Fruit fly (Drosophila melanogaster) whole organism, pupa: ENCODE measurements around the gene CG1387.
A peak's percentile ranks its signal among the peaks of the same experiment; 100 is the strongest.

Experiments
- CG10348 ChIP-seq: fragments of 200-800 bp; sonication (Bioruptor generic); IDR thresholded peaks from 2 replicates; pipeline ENCODE4 v1.3.6; 2022; ENCODE audit warnings: missing biosample characterization, missing genetic modification characterization
- CG12605 ChIP-seq: fragments of 200-800 bp; sonication (Bioruptor generic); IDR thresholded peaks from 2 replicates; pipeline ENCODE4 v1.3.6; 2022; ENCODE audit warnings: missing biosample characterization, missing genetic modification characterization
- CG13204 ChIP-seq: fragments of 200-800 bp; sonication (Bioruptor generic); optimal IDR thresholded peaks from 2 replicates; lab custom pipeline; 2018; ENCODE audit warnings: missing biosample characterization, mild to moderate bottlenecking, missing genetic modification characterization, moderate library complexity
- CG14655 ChIP-seq: fragments of 200-800 bp; sonication (Bioruptor generic); optimal IDR thresholded peaks from 3 replicates; lab custom pipeline; 2017; ENCODE audit warnings: mild to moderate bottlenecking, missing biosample characterization, missing genetic modification reagents, missing genetic modification characterization
- CG15710 ChIP-seq: fragments of 200-800 bp; sonication (Bioruptor generic); optimal IDR thresholded peaks from 2 replicates; lab custom pipeline; 2018; ENCODE audit warnings: missing biosample characterization, mild to moderate bottlenecking, missing genetic modification characterization, moderate library complexity
- CG17806 ChIP-seq: fragments of 200-800 bp; sonication (Bioruptor generic); optimal IDR thresholded peaks from 2 replicates; lab custom pipeline; 2018; ENCODE audit warnings: missing biosample characterization, mild to moderate bottlenecking, missing genetic modification characterization, moderate library complexity
- CG32121 ChIP-seq: fragments of 200-800 bp; sonication (Bioruptor generic); IDR thresholded peaks from 2 replicates; pipeline ENCODE4 v1.3.6; 2022; ENCODE audit warnings: missing biosample characterization, missing genetic modification characterization
- CG34367 ChIP-seq: fragments of 200-800 bp; sonication (Bioruptor generic); optimal IDR thresholded peaks from 2 replicates; lab custom pipeline; 2018; ENCODE audit warnings: missing biosample characterization, mild to moderate bottlenecking, missing genetic modification characterization
- CG4496 ChIP-seq: fragments of 200-800 bp; sonication (Bioruptor generic); IDR thresholded peaks from 3 replicates; pipeline ENCODE4 v1.3.6; 2022; ENCODE audit warnings: missing biosample characterization, missing genetic modification characterization
- CG8159 ChIP-seq: fragments of 200-800 bp; sonication (Bioruptor generic); optimal IDR thresholded peaks from 3 replicates; lab custom pipeline; 2018; ENCODE audit warnings: missing biosample characterization, mild to moderate bottlenecking, missing genetic modification characterization, moderate library complexity
- CG8301 ChIP-seq: fragments of 200-800 bp; sonication (Bioruptor generic); optimal IDR thresholded peaks from 2 replicates; lab custom pipeline; 2018; ENCODE audit warnings: missing biosample characterization, mild to moderate bottlenecking, missing genetic modification characterization
- CG9948 ChIP-seq: fragments of 200-800 bp; sonication (Bioruptor generic); optimal IDR thresholded peaks from 2 replicates; lab custom pipeline; 2018; ENCODE audit warnings: missing biosample characterization, mild to moderate bottlenecking, missing genetic modification characterization, moderate library complexity
- D1 ChIP-seq: fragments of 200-800 bp; sonication (Bioruptor generic); optimal IDR thresholded peaks from 2 replicates; lab custom pipeline; 2018; ENCODE audit warnings: missing biosample characterization, mild to moderate bottlenecking, missing genetic modification characterization, moderate library complexity
- EcR ChIP-seq: fragments of 200-800 bp; sonication (Bioruptor generic); optimal IDR thresholded peaks from 3 replicates; lab custom pipeline; 2019; ENCODE audit warnings: missing biosample characterization, missing genetic modification characterization, mild to moderate bottlenecking, moderate library complexity, missing genetic modification reagents
- Ets98B ChIP-seq: fragments of 200-800 bp; sonication (Bioruptor generic); IDR thresholded peaks from 2 replicates; pipeline ENCODE4 v1.3.6; 2022; ENCODE audit warnings: missing biosample characterization, missing genetic modification characterization
- Pif1A ChIP-seq: fragments of 200-800 bp; sonication (Bioruptor generic); optimal IDR thresholded peaks from 3 replicates; lab custom pipeline; 2016; ENCODE audit warnings: missing biosample characterization, missing genetic modification characterization
- Pif1B ChIP-seq: fragments of 200-800 bp; sonication (Bioruptor generic); optimal IDR thresholded peaks from 3 replicates; lab custom pipeline; 2016; ENCODE audit warnings: missing biosample characterization, missing genetic modification characterization
- Snoo ChIP-seq: fragments of 200-800 bp; sonication (Bioruptor generic); optimal IDR thresholded peaks from 3 replicates; lab custom pipeline; 2017; ENCODE audit warnings: missing biosample characterization, mild to moderate bottlenecking, missing genetic modification characterization, inconsistent platforms
- fd96Ca ChIP-seq: fragments of 200-800 bp; sonication (Bioruptor generic); IDR thresholded peaks from 3 replicates; pipeline ENCODE4 v1.3.6; 2022; ENCODE audit warnings: missing biosample characterization, missing genetic modification characterization
- gl ChIP-seq: fragments of 200-800 bp; sonication (Bioruptor generic); optimal IDR thresholded peaks from 2 replicates; lab custom pipeline; 2018; ENCODE audit warnings: missing biosample characterization, mild to moderate bottlenecking, missing genetic modification characterization
- rn ChIP-seq: fragments of 200-800 bp; sonication (Bioruptor generic); IDR thresholded peaks from 2 replicates; pipeline ENCODE4 v1.3.6; 2022; ENCODE audit warnings: missing biosample characterization, missing genetic modification characterization

CG1387 gene

DNA sequence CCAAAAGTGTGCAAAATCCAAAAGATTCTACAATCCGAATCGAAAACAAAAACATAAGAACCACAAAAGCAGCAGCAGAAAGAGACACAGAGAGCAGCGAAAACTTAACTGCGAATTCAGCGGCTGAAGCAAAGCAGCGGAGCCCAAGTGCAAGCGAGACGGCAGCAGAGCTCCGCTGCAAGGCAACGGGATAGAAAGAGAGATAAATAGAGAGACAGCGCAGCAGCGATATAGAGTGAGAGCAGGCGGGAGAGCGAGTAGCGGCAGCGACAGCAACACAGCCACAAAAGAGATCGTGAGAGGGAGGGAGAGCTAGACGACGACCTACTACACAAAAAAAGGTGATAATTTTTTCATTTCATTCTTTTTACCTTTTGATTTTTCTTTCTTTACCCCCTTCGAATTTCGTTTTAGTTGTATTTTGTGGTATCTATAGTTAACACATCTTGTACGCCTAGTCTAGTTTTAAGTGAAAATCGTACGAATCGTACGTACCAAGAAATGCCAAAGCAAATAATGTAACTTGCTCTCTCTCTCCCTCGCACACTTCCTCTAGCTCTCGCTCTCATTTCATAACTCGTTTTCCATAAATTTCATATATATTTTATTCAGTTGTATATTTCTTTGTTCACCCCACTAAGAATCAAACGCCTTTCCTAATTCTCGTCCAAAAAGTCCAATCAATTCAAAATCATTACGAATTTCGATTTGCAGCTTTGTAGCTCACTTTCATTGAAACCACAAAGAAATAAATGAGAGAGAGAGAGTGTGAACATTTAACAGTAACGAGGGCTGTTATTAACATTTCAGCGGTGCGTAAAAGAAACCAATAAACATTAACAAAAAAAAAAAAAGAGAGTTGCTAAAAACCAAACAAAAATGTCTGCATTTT, 25.0 kb downstream of the CG1387 start:
- TF ChIP-seq CG32121 (GFP tag; lab: Robert Waterston, UW) (peak; percentile 81), Pif1A (GFP tag; lab: Kevin White, UChicago) (peak; percentile 12), CG4496 (peak; percentile 91), Snoo (tag; lab: Kevin White, UChicago) (no peak), CG14655 (GFP tag; lab: Kevin White, UChicago) (peak; percentile 24), fd96Ca (GFP tag; lab: Robert Waterston, UW) (peak; percentile 95), CG34367 (tag; lab: Kevin White, UChicago) (peak; percentile 23), CG17806 (tag; lab: Kevin White, UChicago) (no peak), CG12605 (GFP tag; lab: Robert Waterston, UW) (peak; percentile 88), CG15710 (tag; lab: Kevin White, UChicago) (no peak), EcR (no peak), CG10348 (GFP tag; lab: Robert Waterston, UW) (no peak), Ets98B (GFP tag; lab: Robert Waterston, UW) (peak; percentile 94), CG9948 (tag; lab: Kevin White, UChicago) (no peak), rn (no peak), D1 (tag; lab: Kevin White, UChicago) (no peak), Pif1B (GFP tag; lab: Kevin White, UChicago) (peak; percentile 37), CG8301 (no peak), gl (peak; percentile 34), CG13204 (GFP tag; lab: Kevin White, UChicago) (no peak), CG8159 (peak; percentile 13)
- TF ChIP-seq, all 21 proteins: peak for 11

DNA sequence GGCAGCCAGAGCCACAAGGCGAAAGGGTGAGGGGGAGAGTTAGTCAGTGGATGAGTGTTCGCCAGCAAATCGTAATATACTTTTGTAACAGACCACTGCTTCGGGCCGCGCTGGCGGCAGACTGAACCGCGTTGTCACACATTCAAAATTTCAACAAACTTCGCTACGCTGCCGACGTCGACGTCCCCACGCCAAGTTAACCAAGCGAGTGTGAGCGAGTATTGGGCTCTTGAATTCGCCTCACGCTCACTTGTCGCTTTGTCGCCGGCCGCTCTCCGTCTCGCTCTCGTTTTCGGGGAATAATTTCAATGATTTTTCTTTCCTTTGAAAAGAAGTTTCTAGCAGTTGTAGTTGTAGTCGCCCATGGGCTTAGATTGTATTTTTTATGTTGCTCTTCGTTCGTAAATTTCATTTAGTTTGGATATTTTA, 26.0 kb downstream of the CG1387 start, which contains the start of gene lawc:
TSS of gene lawc (minus strand) at position 127 of the 429 bp plus-strand sequence.
- TF ChIP-seq CG15710 (tag; lab: Kevin White, UChicago) (peak; percentile 0), CG13204 (GFP tag; lab: Kevin White, UChicago) (peak; percentile 59), rn (no peak), CG34367 (tag; lab: Kevin White, UChicago) (no peak), fd96Ca (GFP tag; lab: Robert Waterston, UW) (peak; percentile 93), CG8301 (no peak), Ets98B (GFP tag; lab: Robert Waterston, UW) (peak; percentile 96), CG32121 (GFP tag; lab: Robert Waterston, UW) (peak; percentile 94), CG9948 (tag; lab: Kevin White, UChicago) (no peak), CG4496 (peak; percentile 83), EcR (peak; percentile 21), D1 (tag; lab: Kevin White, UChicago) (no peak), CG10348 (GFP tag; lab: Robert Waterston, UW) (no peak), gl (no peak), CG17806 (tag; lab: Kevin White, UChicago) (no peak), Pif1B (GFP tag; lab: Kevin White, UChicago) (peak; percentile 37), CG12605 (GFP tag; lab: Robert Waterston, UW) (peak; percentile 90), CG8159 (no peak), Pif1A (GFP tag; lab: Kevin White, UChicago) (peak; percentile 32), Snoo (tag; lab: Kevin White, UChicago) (peak; percentile 25)
- TF ChIP-seq, all 21 proteins: peak for 11

DNA sequence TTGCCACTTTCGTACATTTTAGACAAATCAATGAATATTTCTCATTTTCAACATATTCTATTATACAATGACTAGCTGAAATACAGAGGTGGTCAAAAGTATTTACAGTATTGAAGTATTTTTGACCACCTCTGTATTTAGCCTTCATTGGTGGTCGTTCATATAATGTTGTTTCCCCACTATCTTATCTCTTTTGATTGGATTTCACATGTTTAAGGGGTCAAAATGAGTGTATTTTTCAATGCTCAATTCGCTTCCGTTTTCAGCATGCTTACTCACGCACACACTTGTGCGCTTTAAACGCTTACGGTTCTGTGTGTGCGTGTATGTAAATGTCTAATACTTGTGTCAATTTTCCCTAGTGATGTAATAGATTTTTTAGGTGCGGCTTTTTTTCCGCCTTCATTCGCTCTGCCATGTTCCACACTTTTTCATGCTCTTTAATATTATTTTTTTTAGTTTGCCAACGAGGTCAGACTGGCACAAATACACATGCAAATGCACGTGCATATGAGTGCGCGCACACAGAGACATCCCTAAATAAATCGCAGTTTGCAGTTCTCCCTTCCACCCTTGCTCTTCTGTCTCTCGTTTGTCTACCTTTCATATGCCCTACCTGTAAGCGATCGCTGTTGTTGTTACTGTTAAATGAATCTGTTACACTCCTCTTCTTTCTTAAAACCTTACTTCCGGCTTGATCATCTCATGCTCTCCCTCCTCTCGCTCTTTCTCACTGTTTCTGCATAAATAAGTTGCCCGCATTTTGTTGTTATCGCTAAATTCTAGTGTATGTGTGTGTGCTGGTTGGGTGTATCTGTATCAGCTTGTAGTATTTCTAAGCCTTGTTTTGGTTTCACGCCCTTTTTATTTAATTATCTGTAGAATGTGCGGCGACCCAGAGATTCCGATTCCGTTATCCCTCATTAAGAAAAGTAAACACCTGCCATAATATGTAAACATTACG, 26.9 kb downstream of the CG1387 start:
- TF ChIP-seq EcR, result peak; percentile 23
- 0 out of 3 replicates have a peak, but pooled peaks have one; percentile 17 for TF ChIP-seq CG4496
- TF ChIP-seq D1 (tag; lab: Kevin White, UChicago), result no peak
- TF ChIP-seq fd96Ca (GFP tag; lab: Robert Waterston, UW), result 0 out of 3 replicates have a peak, but pooled peaks have one; percentile 13
- peak; percentile 26; the same call in 1 of the 2 replicates for TF ChIP-seq Ets98B (GFP tag; lab: Robert Waterston, UW)
- TF ChIP-seq, all 21 proteins: peak for 4

DNA sequence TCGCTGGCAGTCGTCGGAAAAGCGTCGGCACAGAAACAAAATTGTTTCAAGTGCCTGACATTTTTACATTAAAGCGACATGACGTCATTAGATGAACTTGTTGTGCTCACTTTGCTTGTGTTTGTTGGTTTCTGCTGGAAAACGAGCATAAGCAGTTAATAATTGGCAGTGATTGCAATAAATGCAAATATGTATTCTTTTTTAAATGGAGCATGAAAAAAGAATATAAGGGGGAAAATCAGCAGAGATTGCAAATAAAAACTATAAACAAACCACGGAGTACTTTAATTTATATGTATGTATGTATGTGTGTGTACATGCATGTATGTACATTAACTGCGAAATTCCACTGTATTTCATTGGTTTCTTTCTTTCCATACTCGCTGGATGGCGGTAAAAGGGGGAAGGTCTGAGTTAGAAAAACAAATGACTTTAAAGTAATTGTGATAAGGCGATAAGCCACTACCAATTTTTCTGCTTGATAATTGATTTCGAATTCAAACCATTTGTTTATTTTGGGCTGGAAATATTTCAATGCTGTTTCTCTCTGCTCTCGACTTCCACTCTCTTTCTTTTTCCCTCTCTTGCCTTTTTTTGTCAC, 28.0 kb downstream of the CG1387 start:
- TF ChIP-seq Pif1A (GFP tag; lab: Kevin White, UChicago) (no peak), D1 (tag; lab: Kevin White, UChicago) (no peak), Pif1B (GFP tag; lab: Kevin White, UChicago) (no peak), CG15710 (tag; lab: Kevin White, UChicago) (no peak), CG14655 (GFP tag; lab: Kevin White, UChicago) (no peak), Ets98B (GFP tag; lab: Robert Waterston, UW) (no peak), CG13204 (GFP tag; lab: Kevin White, UChicago) (no peak), CG8159 (no peak), CG34367 (tag; lab: Kevin White, UChicago) (no peak), CG8301 (no peak), CG10348 (GFP tag; lab: Robert Waterston, UW) (no peak), EcR (no peak), fd96Ca (GFP tag; lab: Robert Waterston, UW) (no peak), CG12605 (GFP tag; lab: Robert Waterston, UW) (no peak), gl (no peak), CG17806 (tag; lab: Kevin White, UChicago) (no peak), rn (no peak), CG4496 (no peak)
